Fruit fly (Drosophila melanogaster) whole organism, embryonic: ENCODE measurements around the gene Sec3.

Experiments used
- CG10274 ChIP-seq: fragments of 200-800 bp; sonication (Bioruptor generic); optimal IDR thresholded peaks from 3 replicates; lab custom pipeline; 2017; ENCODE audit warnings: missing biosample characterization, mild to moderate bottlenecking, missing genetic modification characterization
- CG10543 ChIP-seq: fragments of 200-800 bp; sonication (Bioruptor generic); optimal IDR thresholded peaks from 3 replicates; lab custom pipeline; 2017; ENCODE audit warnings: missing biosample characterization, mild to moderate bottlenecking, missing genetic modification characterization, moderate library complexity
- CG10959 ChIP-seq: fragments of 200-800 bp; sonication (Bioruptor generic); IDR thresholded peaks from 2 replicates; pipeline ENCODE4 v1.3.6; 2022; ENCODE audit warnings: missing biosample characterization, missing genetic modification characterization
- CG12391 ChIP-seq: fragments of 200-800 bp; sonication (Bioruptor generic); optimal IDR thresholded peaks from 3 replicates; lab custom pipeline; 2018; ENCODE audit warnings: missing biosample characterization, mild to moderate bottlenecking, missing genetic modification characterization, moderate library complexity
- CG14014 ChIP-seq: fragments of 200-800 bp; sonication (Bioruptor generic); IDR thresholded peaks from 2 replicates; pipeline ENCODE4 v1.3.6; 2022; ENCODE audit warnings: missing biosample characterization, missing genetic modification characterization
- CG17186 ChIP-seq: fragments of 200-800 bp; sonication (Bioruptor generic); optimal IDR thresholded peaks from 3 replicates; lab custom pipeline; 2017; ENCODE audit warnings: missing biosample characterization, missing genetic modification reagents, missing genetic modification characterization
- CG32532 ChIP-seq: fragments of 200-800 bp; sonication (Bioruptor generic); IDR thresholded peaks from 2 replicates; pipeline ENCODE4 v1.3.6; 2022; ENCODE audit warnings: missing biosample characterization, missing genetic modification characterization
- CG4424 ChIP-seq: fragments of 200-800 bp; sonication (Bioruptor generic); optimal IDR thresholded peaks from 3 replicates; lab custom pipeline; 2016; ENCODE audit warnings: missing biosample characterization, missing genetic modification characterization
- CG7357 ChIP-seq: fragments of 200-800 bp; sonication (Bioruptor generic); IDR thresholded peaks from 3 replicates; pipeline ENCODE4 v1.3.6; 2022; ENCODE audit warnings: missing biosample characterization, missing genetic modification characterization
- CG7839 ChIP-seq: fragments of 200-800 bp; sonication (Bioruptor generic); optimal IDR thresholded peaks from 3 replicates; lab custom pipeline; 2018; ENCODE audit warnings: missing biosample characterization, mild to moderate bottlenecking, missing genetic modification characterization, moderate library complexity
- CG8359 ChIP-seq: fragments of 200-800 bp; sonication (Bioruptor generic); optimal IDR thresholded peaks from 2 replicates; lab custom pipeline; 2017; ENCODE audit warnings: missing biosample characterization, mild to moderate bottlenecking, missing genetic modification characterization, borderline replicate concordance
- CG8478 ChIP-seq: fragments of >200 bp; optimal IDR thresholded peaks from 2 replicates; lab custom pipeline; 2018
- Dad ChIP-seq: fragments of 200-800 bp; sonication (Bioruptor generic); optimal IDR thresholded peaks from 3 replicates; lab custom pipeline; 2016; ENCODE audit warnings: missing biosample characterization, missing genetic modification characterization
- Dip2 ChIP-seq: fragments of 200-800 bp; sonication (Bioruptor generic); IDR thresholded peaks from 2 replicates; pipeline ENCODE4 v1.3.6; 2022; ENCODE audit warnings: missing biosample characterization, missing genetic modification characterization
- Dll ChIP-seq: fragments of 200-800 bp; sonication (Bioruptor generic); IDR thresholded peaks from 4 replicates; pipeline ENCODE4 v1.3.6; 2022; ENCODE audit warnings: missing biosample characterization, missing genetic modification characterization; ENCODE audit not compliant: partially characterized antibody
- Doc2 ChIP-seq: fragments of 200-800 bp; sonication (Bioruptor generic); IDR thresholded peaks from 2 replicates; pipeline ENCODE4 v1.3.6; 2022; ENCODE audit warnings: missing biosample characterization, missing genetic modification characterization
- E2f2 ChIP-seq: fragments of 200-800 bp; sonication (Bioruptor generic); IDR thresholded peaks from 2 replicates; pipeline ENCODE4 v1.3.6; 2022; ENCODE audit warnings: missing biosample characterization, missing genetic modification characterization
- Ets65A ChIP-seq: fragments of 200-800 bp; sonication (Bioruptor generic); peaks from one replicate; lab custom pipeline; 2016; ENCODE audit warnings: missing biosample characterization, missing genetic modification characterization
- GATAe ChIP-seq: fragments of 200-800 bp; sonication (Bioruptor generic); conservative IDR thresholded peaks from 2 replicates; pipeline ENCODE4 v1.3.6; 2022; ENCODE audit warnings: missing biosample characterization, missing genetic modification characterization
- HLH54F ChIP-seq: fragments of 200-800 bp; sonication (Bioruptor generic); optimal IDR thresholded peaks from 3 replicates; lab custom pipeline; 2016; ENCODE audit warnings: missing biosample characterization, missing genetic modification characterization
- Hr3 ChIP-seq: fragments of 200-800 bp; sonication (Bioruptor generic); optimal IDR thresholded peaks from 3 replicates; lab custom pipeline; 2016; ENCODE audit warnings: missing biosample characterization, missing genetic modification characterization
- Mad ChIP-seq: fragments of 200-800 bp; sonication (Bioruptor generic); optimal IDR thresholded peaks from 2 replicates; lab custom pipeline; 2016; ENCODE audit warnings: missing biosample characterization, missing genetic modification characterization
- Poxn ChIP-seq: fragments of 200-800 bp; sonication (Bioruptor generic); IDR thresholded peaks from 2 replicates; pipeline ENCODE4 v1.3.6; 2022; ENCODE audit warnings: missing biosample characterization, missing genetic modification characterization
- Ravus ChIP-seq: fragments of 200-800 bp; sonication (Bioruptor generic); IDR thresholded peaks from 2 replicates; pipeline ENCODE4 v1.3.6; 2022; ENCODE audit warnings: missing biosample characterization, missing genetic modification characterization
- Rfx ChIP-seq: fragments of 200-800 bp; sonication (Bioruptor generic); IDR thresholded peaks from 2 replicates; pipeline ENCODE4 v1.3.6; 2022; ENCODE audit warnings: missing biosample characterization, missing genetic modification characterization
- Side ChIP-seq: fragments of 200-800 bp; sonication (Bioruptor generic); optimal IDR thresholded peaks from 2 replicates; lab custom pipeline; 2016; ENCODE audit warnings: missing biosample characterization, missing genetic modification characterization
- Taf1 ChIP-seq: fragments of 200-800 bp; sonication (Bioruptor generic); IDR thresholded peaks from 2 replicates; pipeline ENCODE4 v1.3.6; 2022; ENCODE audit warnings: missing biosample characterization, missing genetic modification characterization
- Trl ChIP-seq, 3 experiments: fragments of >200 bp in 2 of 3; fragments of 200-800 bp in 1 of 3; sonication (Bioruptor generic) in 1 of 3; optimal IDR thresholded peaks; 2 replicates in 1 of 3; 3 replicates in 2 of 3; lab custom pipeline; 2016 to 2017; ENCODE audit warnings: missing biosample characterization in 1 of 3, missing genetic modification characterization in 1 of 3
- amos ChIP-seq: fragments of 200-800 bp; sonication (Bioruptor generic); IDR thresholded peaks from 2 replicates; pipeline ENCODE4 v1.3.6; 2022; ENCODE audit warnings: missing biosample characterization, missing genetic modification characterization; ENCODE audit not compliant: partially characterized antibody
- aop ChIP-seq: fragments of 200-800 bp; sonication (Bioruptor generic); IDR thresholded peaks from 2 replicates; pipeline ENCODE4 v1.3.6; 2022; ENCODE audit warnings: missing biosample characterization, missing genetic modification characterization
- ara ChIP-seq: fragments of 200-800 bp; sonication (Bioruptor generic); IDR thresholded peaks from 2 replicates; pipeline ENCODE4 v1.3.6; 2022; ENCODE audit warnings: missing biosample characterization, missing genetic modification characterization
- btn ChIP-seq: fragments of 200-800 bp; sonication (Bioruptor generic); optimal IDR thresholded peaks from 2 replicates; lab custom pipeline; 2016; ENCODE audit warnings: missing biosample characterization, missing genetic modification characterization
- cwo ChIP-seq: fragments of 200-800 bp; sonication (Bioruptor generic); optimal IDR thresholded peaks from 3 replicates; lab custom pipeline; 2017; ENCODE audit warnings: missing biosample characterization, missing genetic modification characterization, mild to moderate bottlenecking, moderate library complexity, missing genetic modification reagents
- dmrt11E ChIP-seq: fragments of 200-800 bp; sonication (Bioruptor generic); optimal IDR thresholded peaks from 3 replicates; lab custom pipeline; 2018; ENCODE audit warnings: missing biosample characterization, mild to moderate bottlenecking, missing genetic modification characterization, moderate library complexity
- en ChIP-seq: fragments of 200-800 bp; sonication (Bioruptor generic); optimal IDR thresholded peaks from 2 replicates; lab custom pipeline; 2016; ENCODE audit warnings: missing biosample characterization, missing genetic modification characterization
- exex ChIP-seq: fragments of 200-800 bp; sonication (Bioruptor generic); optimal IDR thresholded peaks from 4 replicates; lab custom pipeline; 2018; ENCODE audit warnings: missing biosample characterization, mild to moderate bottlenecking, missing genetic modification characterization, moderate library complexity
- fd3F ChIP-seq: fragments of 200-800 bp; sonication (Bioruptor generic); optimal IDR thresholded peaks from 2 replicates; lab custom pipeline; 2018; ENCODE audit warnings: missing biosample characterization, mild to moderate bottlenecking, missing genetic modification characterization, moderate library complexity
- fu2 ChIP-seq: fragments of 200-800 bp; sonication (Bioruptor generic); optimal IDR thresholded peaks from 2 replicates; lab custom pipeline; 2016; ENCODE audit warnings: missing biosample characterization, missing genetic modification characterization
- lab ChIP-seq: fragments of 200-800 bp; sonication (Bioruptor generic); optimal IDR thresholded peaks from 3 replicates; lab custom pipeline; 2017; ENCODE audit warnings: missing biosample characterization, missing genetic modification characterization, mild to moderate bottlenecking, moderate library complexity, missing genetic modification reagents
- mam ChIP-seq: fragments of 200-800 bp; sonication (Bioruptor generic); optimal IDR thresholded peaks from 3 replicates; lab custom pipeline; 2016; ENCODE audit warnings: missing biosample characterization, missing genetic modification characterization
- nerfin-2 ChIP-seq: fragments of 200-800 bp; sonication (Bioruptor generic); IDR thresholded peaks from 2 replicates; pipeline ENCODE4 v1.3.6; 2022; ENCODE audit warnings: missing biosample characterization, missing genetic modification characterization; ENCODE audit not compliant: partially characterized antibody
- repo ChIP-seq: fragments of 200-800 bp; sonication (Bioruptor generic); optimal IDR thresholded peaks from 2 replicates; lab custom pipeline; 2016; ENCODE audit warnings: missing biosample characterization, missing genetic modification characterization
- run ChIP-seq: fragments of 200-800 bp; sonication (Bioruptor generic); optimal IDR thresholded peaks from 3 replicates; lab custom pipeline; 2018; ENCODE audit warnings: missing biosample characterization, mild to moderate bottlenecking, missing genetic modification characterization
- sens ChIP-seq: fragments of 200-800 bp; sonication (Bioruptor generic); peaks from one replicate; lab custom pipeline; 2016; ENCODE audit warnings: missing biosample characterization, missing genetic modification characterization
- trh ChIP-seq: fragments of 200-800 bp; sonication (Bioruptor generic); optimal IDR thresholded peaks from 2 replicates; lab custom pipeline; 2016; ENCODE audit warnings: missing biosample characterization, missing genetic modification characterization
- tup ChIP-seq: fragments of 200-800 bp; sonication (Bioruptor generic); optimal IDR thresholded peaks from 2 replicates; lab custom pipeline; 2016; ENCODE audit warnings: missing biosample characterization, mild to moderate bottlenecking, missing genetic modification characterization, moderate library complexity
- twi ChIP-seq: fragments of 200-800 bp; optimal IDR thresholded peaks from 2 replicates; lab custom pipeline; 2019; ENCODE audit warnings: missing biosample characterization, mild to moderate bottlenecking, missing genetic modification characterization, moderate library complexity
- unpg ChIP-seq: fragments of 200-800 bp; sonication (Bioruptor generic); optimal IDR thresholded peaks from 3 replicates; lab custom pipeline; 2018; ENCODE audit warnings: missing biosample characterization, mild to moderate bottlenecking, missing genetic modification characterization, moderate library complexity
- wdn ChIP-seq: fragments of 200-800 bp; sonication (Bioruptor generic); IDR thresholded peaks from 2 replicates; pipeline ENCODE4 v1.3.6; 2022; ENCODE audit warnings: missing biosample characterization, missing genetic modification characterization

The Sec3 gene

DNA sequence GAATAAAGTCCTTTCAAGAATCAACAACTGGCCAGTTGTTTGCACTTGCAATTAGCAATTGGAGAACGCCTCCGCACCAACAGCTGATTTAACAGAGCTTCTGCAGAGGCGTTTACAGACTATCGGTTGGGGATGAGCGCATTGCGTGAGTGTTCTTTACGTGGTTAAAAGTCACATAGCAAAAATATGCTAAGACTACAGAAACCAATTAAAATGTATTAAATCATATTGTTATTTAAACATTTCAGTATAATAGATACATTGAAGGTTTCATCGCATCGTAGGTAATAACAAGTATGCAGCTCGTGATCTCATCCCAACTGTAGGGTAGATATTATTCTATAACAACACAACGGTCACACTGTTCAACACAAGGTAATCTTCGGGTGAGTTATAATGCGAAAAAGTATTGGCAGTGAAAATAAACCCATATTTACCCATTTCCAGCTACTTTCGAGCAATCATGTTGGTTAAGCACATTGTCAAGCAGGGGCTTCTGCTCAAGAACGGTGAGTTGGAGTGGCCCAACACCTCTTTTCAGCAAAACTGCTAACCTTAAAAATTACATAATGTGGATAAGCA is at the start of gene Sec3, which contains the start of gene COX7B (continued):
- TF ChIP-seq sens (GFP tag; lab: Kevin White, UChicago) (peak; percentile 88), Rfx (GFP tag; lab: Robert Waterston, UW) (peak; percentile 70; the same call in 1 of the 2 replicates), CG10959 (GFP tag; lab: Robert Waterston, UW) (no peak), nerfin-2 (GFP tag; lab: Robert Waterston, UW) (peak; percentile 79), GATAe (GFP tag; lab: Robert Waterston, UW) (no peak), exex (tag; lab: Kevin White, UChicago) (peak; percentile 58), CG4424 (GFP tag; lab: Kevin White, UChicago) (peak; percentile 70), tup (GFP tag; lab: Kevin White, UChicago) (peak; percentile 19), CG14014 (GFP tag; lab: Robert Waterston, UW) (no peak), cwo (GFP tag; lab: Kevin White, UChicago) (peak; percentile 25), fu2 (no peak), Side (GFP tag; lab: Kevin White, UChicago) (peak; percentile 34), Dll (GFP tag; lab: Robert Waterston, UW) (peak; percentile 97), CG8359 (GFP tag; lab: Kevin White, UChicago) (no peak), Poxn (GFP tag; lab: Robert Waterston, UW) (no peak), CG12391 (tag; lab: Kevin White, UChicago) (peak; percentile 80), HLH54F (GFP tag; lab: Kevin White, UChicago) (peak; percentile 74), wdn (GFP tag; lab: Robert Waterston, UW) (peak; percentile 64), fd3F (peak; percentile 50), Trl (optimal IDR thresholded peaks at IDR 0.05; lab: Kevin White, UChicago) (no peak), Trl (GFP tag; optimal IDR thresholded peaks at IDR 0.05; lab: Kevin White, UChicago) (peak; percentile 20), CG7357 (GFP tag; lab: Robert Waterston, UW) (0 out of 3 replicates have a peak, but pooled peaks have one; percentile 34), dmrt11E (tag; lab: Kevin White, UChicago) (peak; percentile 63), Dip2 (GFP tag; lab: Robert Waterston, UW) (no peak), repo (no peak), CG7839 (tag; lab: Kevin White, UChicago) (peak; percentile 66), ara (GFP tag; lab: Robert Waterston, UW) (peak; percentile 16; the same call in 1 of the 2 replicates), CG10543 (GFP tag; lab: Kevin White, UChicago) (peak; percentile 67), trh (GFP tag; lab: Kevin White, UChicago) (peak; percentile 25), Taf1 (GFP tag; lab: Robert Waterston, UW) (peak; percentile 57; the same call in 1 of the 2 replicates), btn (GFP tag; lab: Kevin White, UChicago) (peak; percentile 10), E2f2 (peak; percentile 32; the same call in 1 of the 2 replicates), Doc2 (GFP tag; lab: Robert Waterston, UW) (no peak), mam (peak; percentile 65), Hr3 (GFP tag; lab: Kevin White, UChicago) (peak; percentile 66)
- TF ChIP-seq, all 482 proteins: peak for 309

dm6 chr3L:17473889-17474288 is 48.9 kb upstream of the Sec3 start:
- TF ChIP-seq CG17186 (GFP tag; lab: Kevin White, UChicago) = no peak
- TF ChIP-seq CG8478 (lab: Kevin White, UChicago) = peak; percentile 73
- TF ChIP-seq en (GFP tag; lab: Kevin White, UChicago) = no peak
- no peak for TF ChIP-seq unpg (GFP tag; lab: Kevin White, UChicago)
- no peak for TF ChIP-seq twi
- no peak for TF ChIP-seq run (tag; lab: Kevin White, UChicago)
- no peak for TF ChIP-seq Ravus (GFP tag; lab: Robert Waterston, UW)
- peak; percentile 60 for TF ChIP-seq Ets65A (GFP tag; lab: Kevin White, UChicago)
- no peak for TF ChIP-seq Mad
- no peak for TF ChIP-seq Dad (GFP tag; lab: Kevin White, UChicago)
- no peak for TF ChIP-seq CG32532 (GFP tag; lab: Robert Waterston, UW)
- TF ChIP-seq amos = no peak
- TF ChIP-seq aop (GFP tag; lab: Robert Waterston, UW) = no peak
- TF ChIP-seq CG10274 = no peak
- no peak for TF ChIP-seq lab (GFP tag; lab: Kevin White, UChicago)
